Worm (Caenorhabditis elegans): ENCODE measurements around the gene F17C11.26.

The F17C11.26 gene

ce11 chrV:10929511-10929910 lies 11.7 kb upstream of the F17C11.26 start, which contains the start of gene F58B4.3:
TSS of gene F58B4.3 (plus strand) at chrV:10929811.
- no peak for TF ChIP-seq sptf-1 (tag; optimal IDR thresholded peaks at IDR 0.05)
- no peak for TF ChIP-seq ceh-43 (GFP tag; optimal IDR thresholded peaks at IDR 0.05)
- TF ChIP-seq ceh-83 (GFP tag; optimal IDR thresholded peaks at IDR 0.05) = no peak
- TF ChIP-seq mls-2 (tag; optimal IDR thresholded peaks at IDR 0.05) = no peak
- no peak for TF ChIP-seq mep-1 (tag; optimal IDR thresholded peaks at IDR 0.05)
- TF ChIP-seq lsy-2 (tag; optimal IDR thresholded peaks at IDR 0.05) = no peak
- no peak for TF ChIP-seq cnd-1 (tag; optimal IDR thresholded peaks at IDR 0.05)
- TF ChIP-seq elt-3 (tag; optimal IDR thresholded peaks at IDR 0.05) = no peak
- TF ChIP-seq nhr-2 (tag; optimal IDR thresholded peaks at IDR 0.05) = no peak

- TF ChIP-seq mep-1 (tag; optimal IDR thresholded peaks at IDR 0.05) (no peak), nhr-76 (tag; optimal IDR thresholded peaks at IDR 0.05) (no peak), unc-62 (GFP tag; optimal IDR thresholded peaks at IDR 0.05) (no peak), lin-32 (GFP tag; optimal IDR thresholded peaks at IDR 0.05) (no peak), ces-1 (GFP tag; optimal IDR thresholded peaks at IDR 0.05) (no peak), bed-3 (GFP tag; optimal IDR thresholded peaks at IDR 0.05) (no peak), unc-39 (tag; optimal IDR thresholded peaks at IDR 0.05) (no peak), snpc-4 (tag; optimal IDR thresholded peaks at IDR 0.05) (no peak), M03D4.4 (tag; optimal IDR thresholded peaks at IDR 0.05) (no peak), blmp-1 (tag; optimal IDR thresholded peaks at IDR 0.05) (no peak), ceh-39 (tag; optimal IDR thresholded peaks at IDR 0.05) (no peak)
These were observed 10.1 kb upstream of the F17C11.26 start, which contains the start of gene scvp-1 for ce11 chrV:10931189-10931588. TSS of gene scvp-1 (minus strand) at chrV:10931289.

ce11 chrV:10932411-10932810 lies 8.8 kb upstream of the F17C11.26 start, which contains the start of gene F58B4.5:
TSS of gene F58B4.5 (plus strand) at chrV:10932693.
- TF ChIP-seq ces-1 (GFP tag; optimal IDR thresholded peaks at IDR 0.05) (no peak), ceh-83 (GFP tag; optimal IDR thresholded peaks at IDR 0.05) (no peak), elt-3 (tag; optimal IDR thresholded peaks at IDR 0.05) (no peak), unc-120 (tag; optimal IDR thresholded peaks at IDR 0.05; ENCODE audit: poor library complexity, severe bottlenecking) (no peak), unc-39 (tag; optimal IDR thresholded peaks at IDR 0.05) (no peak), mep-1 (tag; optimal IDR thresholded peaks at IDR 0.05) (no peak), M03D4.4 (tag; optimal IDR thresholded peaks at IDR 0.05) (no peak), mab-5 (tag; optimal IDR thresholded peaks at IDR 0.05) (no peak), blmp-1 (tag; optimal IDR thresholded peaks at IDR 0.05) (no peak)

- TF ChIP-seq nhr-12 (tag; optimal IDR thresholded peaks at IDR 0.05) = no peak
- no peak for TF ChIP-seq sem-2 (GFP tag; optimal IDR thresholded peaks at IDR 0.05)
- no peak for TF ChIP-seq mep-1 (tag; optimal IDR thresholded peaks at IDR 0.05)
- TF ChIP-seq elt-3 (tag; optimal IDR thresholded peaks at IDR 0.05) = no peak
- no peak for TF ChIP-seq cnd-1 (tag; optimal IDR thresholded peaks at IDR 0.05)
- TF ChIP-seq nhr-28 (tag; optimal IDR thresholded peaks at IDR 0.05) = no peak
- TF ChIP-seq drap-1 (GFP tag; optimal IDR thresholded peaks at IDR 0.05) = no peak
- TF ChIP-seq bed-3 (GFP tag; optimal IDR thresholded peaks at IDR 0.05) = no peak
- TF ChIP-seq unc-120 (tag; optimal IDR thresholded peaks at IDR 0.05; ENCODE audit: poor library complexity, severe bottlenecking) = no peak
- no peak for TF ChIP-seq elt-1 (tag; optimal IDR thresholded peaks at IDR 0.05; ENCODE audit: borderline replicate concordance, insufficient read depth)
- no peak for TF ChIP-seq lin-32 (GFP tag; optimal IDR thresholded peaks at IDR 0.05)
- no peak for TF ChIP-seq ztf-11 (tag; optimal IDR thresholded peaks at IDR 0.05)
- TF ChIP-seq M03D4.4 (tag; optimal IDR thresholded peaks at IDR 0.05) = no peak
- TF ChIP-seq ces-1 (GFP tag; optimal IDR thresholded peaks at IDR 0.05) = no peak
- TF ChIP-seq blmp-1 (tag; optimal IDR thresholded peaks at IDR 0.05) = no peak
- no peak for TF ChIP-seq tbx-8 (GFP tag; optimal IDR thresholded peaks at IDR 0.05)
- no peak for TF ChIP-seq nhr-237 (tag; optimal IDR thresholded peaks at IDR 0.05)
- no peak for TF ChIP-seq mls-2 (tag; optimal IDR thresholded peaks at IDR 0.05)
- TF ChIP-seq pha-4 (tag; optimal IDR thresholded peaks at IDR 0.05) = no peak
These were observed 4.6 kb upstream of the F17C11.26 start, which contains the start of gene F17C11.12 for ce11 chrV:10936681-10937080. TSS of gene F17C11.12 (minus strand) at chrV:10936920.

ce11 chrV:10937294-10937693 lies 4.0 kb upstream of the F17C11.26 start:
- TF ChIP-seq lin-32 (GFP tag; optimal IDR thresholded peaks at IDR 0.05) = no peak

DNA sequence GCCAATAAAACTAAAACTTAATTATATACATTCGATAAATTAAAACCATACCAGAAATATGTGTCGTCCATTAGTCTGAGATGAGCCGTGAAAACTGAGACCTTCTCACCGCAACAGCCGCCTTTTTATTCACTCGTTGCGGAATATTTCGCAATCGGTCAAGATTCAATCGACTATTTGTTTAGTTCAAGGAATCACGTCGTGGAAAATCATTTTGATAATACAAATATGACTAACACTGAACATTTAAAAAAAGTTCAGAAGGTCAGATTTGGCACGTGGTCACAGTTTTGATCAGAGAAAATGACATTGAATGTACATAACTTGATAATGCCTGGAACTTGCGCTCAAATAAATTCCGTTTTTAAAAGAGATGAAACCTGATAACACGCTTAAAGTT lies 2.5 kb upstream of the F17C11.26 start, which contains the start of gene F17C11.11:
F17C11.11 (minus strand) TSS at position 79 of the 400 bp plus-strand sequence.
- TF ChIP-seq hlh-1 (tag; optimal IDR thresholded peaks at IDR 0.05) = peak; percentile 5
- no peak for TF ChIP-seq zip-8 (tag; optimal IDR thresholded peaks at IDR 0.05)
